Worm (Caenorhabditis elegans): ENCODE measurements around the gene cest-34.
A peak's percentile ranks its signal among the peaks of the same experiment; 100 is the strongest.

cest-34 gene

DNA sequence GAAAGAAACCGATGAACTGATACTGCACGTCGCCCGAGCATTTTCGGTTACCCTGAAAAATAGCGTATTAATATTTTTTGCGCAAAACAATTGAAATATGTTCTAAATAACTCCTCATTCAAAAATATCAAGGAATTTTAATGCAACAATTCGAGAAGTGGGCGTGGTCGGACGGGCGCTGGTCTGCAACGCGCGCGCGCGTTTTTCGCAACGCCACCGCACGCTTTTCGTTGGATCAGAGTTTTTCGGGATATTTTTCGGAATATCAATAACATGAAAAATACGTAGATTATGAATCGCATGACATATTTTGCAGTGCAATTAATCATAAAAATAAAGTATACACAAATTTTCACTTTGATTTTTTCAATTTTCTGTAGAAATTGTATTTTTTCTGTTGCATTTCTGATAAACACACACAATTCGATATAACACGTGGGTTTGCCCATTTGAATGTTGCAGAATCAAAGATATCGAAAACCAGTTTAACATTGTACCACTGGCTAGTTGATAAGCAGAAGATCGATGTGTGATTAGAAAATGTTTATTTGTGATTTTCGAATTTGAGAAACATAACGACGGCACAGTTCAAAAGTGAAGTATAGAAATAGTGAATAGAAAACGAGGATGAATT, 32.6 kb downstream of the cest-34 start, which contains the start of gene dlst-1 (continued):
- TF ChIP-seq spr-1 (tag; optimal IDR thresholded peaks at IDR 0.05) (peak; percentile 35), vab-7 (GFP tag; IDR thresholded peaks at IDR 0.05) (no peak), D1046.2 (GFP tag; IDR thresholded peaks at IDR 0.05) (no peak), zfp-2 (tag; optimal IDR thresholded peaks at IDR 0.05) (no peak), hif-1 (tag; optimal IDR thresholded peaks at IDR 0.05) (no peak), lin-15B (tag; optimal IDR thresholded peaks at IDR 0.05) (no peak), zfp-3 (GFP tag; conservative IDR thresholded peaks at IDR 0.05) (no peak), Y48G9A.11 (GFP tag; IDR thresholded peaks at IDR 0.05) (peak; percentile 79), mxl-3 (GFP tag; optimal IDR thresholded peaks at IDR 0.05) (peak; percentile 54), egl-43 (GFP tag; IDR thresholded peaks at IDR 0.05) (no peak), nhr-10 (tag; optimal IDR thresholded peaks at IDR 0.05) (no peak), set-16 (GFP tag; IDR thresholded peaks at IDR 0.05) (peak; percentile 27; the same call in 1 of the 2 replicates), lin-38 (GFP tag; IDR thresholded peaks at IDR 0.05) (peak; percentile 59), ceh-32 (tag; optimal IDR thresholded peaks at IDR 0.05; ENCODE audit: poor library complexity) (no peak), lsy-2 (tag; optimal IDR thresholded peaks at IDR 0.05) (peak in 1 of 2 experiments; percentile 36), Y75B8A.6 (GFP tag; IDR thresholded peaks at IDR 0.05) (no peak), nhr-76 (tag; optimal IDR thresholded peaks at IDR 0.05) (no peak), hlh-11 (tag; optimal IDR thresholded peaks at IDR 0.05) (peak; percentile 34), Y5F2A.4 (GFP tag; optimal IDR thresholded peaks at IDR 0.05) (no peak), ztf-11 (tag; optimal IDR thresholded peaks at IDR 0.05) (no peak), lin-29 (GFP tag; IDR thresholded peaks at IDR 0.05) (no peak), jun-1 (tag; optimal IDR thresholded peaks at IDR 0.05) (no peak), ceh-44 (GFP tag; IDR thresholded peaks at IDR 0.05) (no peak), dve-1 (tag; optimal IDR thresholded peaks at IDR 0.05; ENCODE audit: insufficient read depth) (peak; percentile 45), nhr-102 (tag; optimal IDR thresholded peaks at IDR 0.05) (peak; percentile 48), fos-1 (tag; optimal IDR thresholded peaks at IDR 0.05) (no peak), F26F4.8 (GFP tag; conservative IDR thresholded peaks at IDR 0.05) (no peak), duxl-1 (tag; optimal IDR thresholded peaks at IDR 0.05; ENCODE audit: poor library complexity) (peak; percentile 35), unc-39 (tag; optimal IDR thresholded peaks at IDR 0.05) (no peak), tag-97 (GFP tag; IDR thresholded peaks at IDR 0.05) (no peak), unc-130 (GFP tag; optimal IDR thresholded peaks at IDR 0.05) (peak; percentile 33), ztf-7 (tag; optimal IDR thresholded peaks at IDR 0.05) (no peak), dmd-6 (GFP tag; IDR thresholded peaks at IDR 0.05) (0 out of 2 replicates have a peak, but pooled peaks have one; percentile 23), F49E8.2 (tag; optimal IDR thresholded peaks at IDR 0.05; ENCODE audit: borderline replicate concordance) (peak; percentile 1), cey-2 (tag; optimal IDR thresholded peaks at IDR 0.05; ENCODE audit: borderline replicate concordance, insufficient read depth) (no peak), lim-7 (GFP tag; IDR thresholded peaks at IDR 0.05) (no peak), tra-1 (GFP tag; IDR thresholded peaks at IDR 0.05) (no peak), mdl-1 (tag; optimal IDR thresholded peaks at IDR 0.05) (no peak), php-3 (GFP tag; IDR thresholded peaks at IDR 0.05) (no peak), nhr-111 (GFP tag; optimal IDR thresholded peaks at IDR 0.05) (no peak), spr-3 (GFP tag; optimal IDR thresholded peaks at IDR 0.05) (no peak), T26A8.4 (GFP tag; IDR thresholded peaks at IDR 0.05) (no peak), T20F7.1 (GFP tag; optimal IDR thresholded peaks at IDR 0.05) (peak; percentile 85), F44E2.7 (GFP tag; IDR thresholded peaks at IDR 0.05) (no peak)
